Worm (Caenorhabditis elegans) whole organism, early embryonic: Measurements from ENCODE around the gene F13A7.12.

ENCODE experiments used
- aly-1 ChIP-seq: sonication (generic microtip); optimal IDR thresholded peaks from 2 replicates; lab custom pipeline; 2016; ENCODE audit warnings: missing genetic modification characterization, missing compliant biosample characterization
- ceh-36 ChIP-seq: sonication (generic microtip); optimal IDR thresholded peaks from 2 replicates; lab custom pipeline; 2016; ENCODE audit warnings: missing genetic modification characterization, inconsistent platforms, missing compliant biosample characterization
- flt-1 ChIP-seq: fragments of 200-800 bp; sonication (Bioruptor generic); IDR thresholded peaks from 2 replicates; pipeline ENCODE4 v1.3.6; 2022; ENCODE audit warnings: missing genetic modification characterization, missing compliant biosample characterization
- scrt-1 ChIP-seq: fragments of 200-800 bp; sonication (Bioruptor generic); IDR thresholded peaks from 2 replicates; pipeline ENCODE4 v1.3.6; 2022; ENCODE audit warnings: missing genetic modification characterization, missing compliant biosample characterization
- tra-4 ChIP-seq: sonication (generic microtip); optimal IDR thresholded peaks from 2 replicates; lab custom pipeline; 2017; ENCODE audit warnings: missing genetic modification characterization, missing compliant biosample characterization

ce11 chrV:16433471-16433870, 37.6 kb downstream of the F13A7.12 start, which contains the start of gene clec-234:
- TF ChIP-seq ceh-36 (tag; lab: Kevin White, UChicago) = no peak
- no peak for TF ChIP-seq scrt-1 (GFP tag; lab: Robert Waterston, UW)
- no peak for TF ChIP-seq tra-4 (tag; lab: Kevin White, UChicago)
- no peak for TF ChIP-seq flt-1 (GFP tag; lab: Robert Waterston, UW)
- no peak for TF ChIP-seq aly-1
